Fruit fly (Drosophila melanogaster) S2 (cell line): ENCODE measurements around the gene btv.

Experiments
- CG8478 ChIP-seq: fragments of >200 bp; optimal IDR thresholded peaks from 2 replicates; lab custom pipeline; 2018
- CTCF ChIP-seq, 2 experiments: fragments of >200 bp; optimal IDR thresholded peaks; 2 replicates each; lab custom pipeline; 2018

dm6 chr2L:17963710-17964109 is 18.6 kb downstream of the btv start:
- no peak for TF ChIP-seq CG8478 (lab: Kevin White, UChicago)
- peak; percentile 34 to 51 for TF ChIP-seq CTCF (optimal IDR thresholded peaks at IDR 0.05; lab: Kevin White, UChicago)
